Fruit fly (Drosophila melanogaster) whole organism, prepupa: ENCODE measurements around the gene CG10280.

ENCODE experiments used
- Blimp-1 ChIP-seq: fragments of 200-800 bp; sonication (Bioruptor generic); optimal IDR thresholded peaks from 3 replicates; lab custom pipeline; 2017; ENCODE audit warnings: missing biosample characterization, missing genetic modification characterization, mild to moderate bottlenecking, moderate library complexity, missing genetic modification reagents
- CG10631 ChIP-seq: fragments of 200-800 bp; sonication (Bioruptor generic); optimal IDR thresholded peaks from 2 replicates; lab custom pipeline; 2016; ENCODE audit warnings: missing biosample characterization, missing genetic modification characterization
- CG10669 ChIP-seq: fragments of 200-800 bp; sonication (Bioruptor generic); optimal IDR thresholded peaks from 3 replicates; lab custom pipeline; 2018; ENCODE audit warnings: missing biosample characterization, mild to moderate bottlenecking, missing genetic modification characterization, moderate library complexity
- CG11762 ChIP-seq: fragments of 200-800 bp; sonication (Bioruptor generic); optimal IDR thresholded peaks from 3 replicates; lab custom pipeline; 2016; ENCODE audit warnings: missing biosample characterization, missing genetic modification characterization; ENCODE audit not compliant: insufficient read depth
- CG11902 ChIP-seq: fragments of 200-800 bp; sonication (Bioruptor generic); optimal IDR thresholded peaks from 3 replicates; lab custom pipeline; 2016; ENCODE audit warnings: missing biosample characterization, missing genetic modification characterization
- CG15336 ChIP-seq: fragments of 200-800 bp; sonication (Bioruptor generic); IDR thresholded peaks from 2 replicates; pipeline ENCODE4 v1.3.6; 2022; ENCODE audit warnings: missing biosample characterization, missing genetic modification characterization
- CG1621 ChIP-seq: fragments of 200-800 bp; sonication (Bioruptor generic); optimal IDR thresholded peaks from 3 replicates; lab custom pipeline; 2018; ENCODE audit warnings: missing biosample characterization, mild to moderate bottlenecking, missing genetic modification characterization
- CG16779 ChIP-seq: fragments of 200-800 bp; sonication (Bioruptor generic); optimal IDR thresholded peaks from 3 replicates; lab custom pipeline; 2017; ENCODE audit warnings: missing biosample characterization, mild to moderate bottlenecking, missing genetic modification characterization
- CG3032 ChIP-seq: fragments of 200-800 bp; optimal IDR thresholded peaks from 2 replicates; lab custom pipeline; 2019; ENCODE audit warnings: missing biosample characterization, mild to moderate bottlenecking, missing genetic modification characterization, moderate library complexity
- CG31627 ChIP-seq: fragments of 200-800 bp; sonication (Bioruptor generic); optimal IDR thresholded peaks from 3 replicates; lab custom pipeline; 2016; ENCODE audit warnings: missing biosample characterization, missing genetic modification characterization
- CG32006 ChIP-seq: fragments of 200-800 bp; sonication (Bioruptor generic); optimal IDR thresholded peaks from 3 replicates; lab custom pipeline; 2017; ENCODE audit warnings: missing biosample characterization, mild to moderate bottlenecking, missing genetic modification characterization
- CG34406 ChIP-seq: fragments of 200-800 bp; sonication (Bioruptor generic); optimal IDR thresholded peaks from 3 replicates; lab custom pipeline; 2016; ENCODE audit warnings: missing biosample characterization, missing genetic modification characterization
- CG3919 ChIP-seq: fragments of 200-800 bp; sonication (Bioruptor generic); optimal IDR thresholded peaks from 3 replicates; lab custom pipeline; 2016; ENCODE audit warnings: missing biosample characterization, missing genetic modification characterization
- CG4318 ChIP-seq: fragments of 200-800 bp; sonication (Bioruptor generic); optimal IDR thresholded peaks from 3 replicates; lab custom pipeline; 2017; ENCODE audit warnings: missing biosample characterization, mild to moderate bottlenecking, missing genetic modification characterization
- CG6163 ChIP-seq: fragments of 200-800 bp; sonication (Bioruptor generic); IDR thresholded peaks from 3 replicates; pipeline ENCODE4 v1.3.6; 2022; ENCODE audit warnings: missing biosample characterization, missing genetic modification characterization
- CG6276 ChIP-seq: fragments of 200-800 bp; sonication (Bioruptor generic); optimal IDR thresholded peaks from 2 replicates; lab custom pipeline; 2017; ENCODE audit warnings: missing biosample characterization, mild to moderate bottlenecking, missing genetic modification characterization
- CG6792 ChIP-seq: fragments of 200-800 bp; sonication (Bioruptor generic); optimal IDR thresholded peaks from 3 replicates; lab custom pipeline; 2016; ENCODE audit warnings: missing biosample characterization, missing genetic modification characterization
- CG6808 ChIP-seq: fragments of 200-800 bp; sonication (Bioruptor generic); optimal IDR thresholded peaks from 3 replicates; lab custom pipeline; 2017; ENCODE audit warnings: missing biosample characterization, missing genetic modification characterization, mild to moderate bottlenecking, moderate library complexity, missing genetic modification reagents
- CG7368 ChIP-seq: fragments of 200-800 bp; sonication (Bioruptor generic); optimal IDR thresholded peaks from 3 replicates; lab custom pipeline; 2016; ENCODE audit warnings: missing biosample characterization, missing genetic modification characterization
- CG8319 ChIP-seq: fragments of 200-800 bp; sonication (Bioruptor generic); optimal IDR thresholded peaks from 3 replicates; lab custom pipeline; 2016; ENCODE audit warnings: missing biosample characterization, missing genetic modification characterization
- CG8632 ChIP-seq: fragments of 200-800 bp; sonication (Bioruptor generic); optimal IDR thresholded peaks from 3 replicates; lab custom pipeline; 2016; ENCODE audit warnings: missing biosample characterization, missing genetic modification characterization
- CG9139 ChIP-seq: fragments of 200-800 bp; sonication (Bioruptor generic); optimal IDR thresholded peaks from 3 replicates; lab custom pipeline; 2017; ENCODE audit warnings: missing biosample characterization, mild to moderate bottlenecking, missing genetic modification characterization
- Eip78C ChIP-seq: fragments of 200-800 bp; sonication (Bioruptor generic); peaks from one replicate; lab custom pipeline; 2016; ENCODE audit warnings: missing biosample characterization, missing genetic modification characterization
- Eip93F ChIP-seq: fragments of 200-800 bp; sonication (Bioruptor generic); optimal IDR thresholded peaks from 2 replicates; lab custom pipeline; 2016; ENCODE audit warnings: missing biosample characterization, mild to moderate bottlenecking, missing genetic modification characterization
- Ets21C ChIP-seq: fragments of 200-800 bp; sonication (Bioruptor generic); optimal IDR thresholded peaks from 3 replicates; lab custom pipeline; 2016; ENCODE audit warnings: missing biosample characterization, missing genetic modification characterization
- Gug ChIP-seq: fragments of 200-800 bp; sonication (Bioruptor generic); IDR thresholded peaks from 2 replicates; pipeline ENCODE4 v1.3.6; 2022; ENCODE audit warnings: missing biosample characterization, missing genetic modification characterization
- Hr38 ChIP-seq: sonication (Bioruptor generic); optimal IDR thresholded peaks from 2 replicates; lab custom pipeline; 2016; ENCODE audit warnings: missing biosample characterization, missing genetic modification characterization
- Hr39 ChIP-seq: fragments of 200-800 bp; sonication (Bioruptor generic); optimal IDR thresholded peaks from 2 replicates; lab custom pipeline; 2016; ENCODE audit warnings: missing biosample characterization, missing genetic modification characterization
- Hr4 ChIP-seq: fragments of 200-800 bp; sonication (Bioruptor generic); optimal IDR thresholded peaks from 3 replicates; lab custom pipeline; 2016; ENCODE audit warnings: missing biosample characterization, missing genetic modification characterization
- Lpt ChIP-seq: fragments of 200-800 bp; sonication (Bioruptor generic); optimal IDR thresholded peaks from 3 replicates; lab custom pipeline; 2016; ENCODE audit warnings: missing biosample characterization, missing genetic modification characterization
- Met ChIP-seq: fragments of 200-800 bp; sonication (Bioruptor generic); optimal IDR thresholded peaks from 3 replicates; lab custom pipeline; 2016; ENCODE audit warnings: missing biosample characterization, missing genetic modification characterization
- OdsH ChIP-seq: fragments of 200-800 bp; sonication (Bioruptor generic); optimal IDR thresholded peaks from 3 replicates; lab custom pipeline; 2016; ENCODE audit warnings: missing biosample characterization, missing genetic modification characterization
- Smox ChIP-seq: fragments of 200-800 bp; sonication (Bioruptor generic); optimal IDR thresholded peaks from 3 replicates; lab custom pipeline; 2016; ENCODE audit warnings: missing biosample characterization, missing genetic modification characterization
- Sox102F ChIP-seq: fragments of 200-800 bp; sonication (Bioruptor generic); optimal IDR thresholded peaks from 2 replicates; lab custom pipeline; 2016; ENCODE audit warnings: missing biosample characterization, mild to moderate bottlenecking, missing genetic modification characterization
- Sox14 ChIP-seq: fragments of 200-800 bp; sonication (Bioruptor generic); optimal IDR thresholded peaks from 3 replicates; lab custom pipeline; 2016; ENCODE audit warnings: missing biosample characterization, missing genetic modification characterization
- Sox15 ChIP-seq: fragments of 200-800 bp; sonication (Bioruptor generic); optimal IDR thresholded peaks from 3 replicates; lab custom pipeline; 2016; ENCODE audit warnings: missing biosample characterization, missing genetic modification characterization
- achi ChIP-seq: fragments of 200-800 bp; sonication (Bioruptor generic); optimal IDR thresholded peaks from 3 replicates; lab custom pipeline; 2016; ENCODE audit warnings: missing biosample characterization, missing genetic modification characterization
- cyc ChIP-seq: fragments of 200-800 bp; sonication (Bioruptor generic); optimal IDR thresholded peaks from 3 replicates; lab custom pipeline; 2016; ENCODE audit warnings: missing biosample characterization, missing genetic modification characterization
- dac ChIP-seq: fragments of 200-800 bp; sonication (Bioruptor generic); optimal IDR thresholded peaks from 2 replicates; lab custom pipeline; 2017; ENCODE audit warnings: missing biosample characterization, mild to moderate bottlenecking, missing genetic modification characterization
- dsx ChIP-seq: fragments of 200-800 bp; optimal IDR thresholded peaks from 3 replicates; lab custom pipeline; 2019; ENCODE audit warnings: missing biosample characterization, mild to moderate bottlenecking, missing genetic modification characterization, moderate library complexity; ENCODE audit not compliant: poor library complexity, severe bottlenecking
- eg ChIP-seq: fragments of 200-800 bp; sonication (Bioruptor generic); IDR thresholded peaks from 3 replicates; pipeline ENCODE4 v1.3.6; 2022; ENCODE audit warnings: missing biosample characterization, missing genetic modification characterization
- esn ChIP-seq: fragments of 200-800 bp; sonication (Bioruptor generic); optimal IDR thresholded peaks from 2 replicates; lab custom pipeline; 2016; ENCODE audit warnings: missing biosample characterization, mild to moderate bottlenecking, missing genetic modification characterization, moderate library complexity
- fd59A ChIP-seq: fragments of 200-800 bp; sonication (Bioruptor generic); optimal IDR thresholded peaks from 2 replicates; lab custom pipeline; 2017; ENCODE audit warnings: missing biosample characterization, mild to moderate bottlenecking, missing genetic modification characterization, missing genetic modification reagents
- fkh ChIP-seq: fragments of 200-800 bp; sonication (Bioruptor generic); optimal IDR thresholded peaks from 3 replicates; lab custom pipeline; 2017; ENCODE audit warnings: missing biosample characterization, mild to moderate bottlenecking, missing genetic modification characterization, moderate library complexity
- lz ChIP-seq: fragments of 200-800 bp; sonication (Bioruptor generic); optimal IDR thresholded peaks from 3 replicates; lab custom pipeline; 2016; ENCODE audit warnings: missing biosample characterization, missing genetic modification characterization
- net ChIP-seq: fragments of 200-800 bp; sonication (Bioruptor generic); optimal IDR thresholded peaks from 3 replicates; lab custom pipeline; 2016; ENCODE audit warnings: missing biosample characterization, missing genetic modification characterization
- pdm3 ChIP-seq: fragments of 200-800 bp; sonication (Bioruptor generic); optimal IDR thresholded peaks from 3 replicates; lab custom pipeline; 2016; ENCODE audit warnings: missing biosample characterization, missing genetic modification characterization
- salr ChIP-seq, 2 experiments: fragments of 200-800 bp; sonication (Bioruptor generic); optimal IDR thresholded peaks; 3 replicates each; lab custom pipeline; 2016 to 2018; ENCODE audit warnings: missing biosample characterization in 2 of 2, missing genetic modification characterization in 2 of 2, mild to moderate bottlenecking in 1 of 2
- spab ChIP-seq: fragments of 200-800 bp; sonication (Bioruptor generic); optimal IDR thresholded peaks from 2 replicates; lab custom pipeline; 2017; ENCODE audit warnings: missing biosample characterization, mild to moderate bottlenecking, missing genetic modification characterization, missing genetic modification reagents
- ss ChIP-seq, 2 experiments: fragments of 200-800 bp; sonication (Bioruptor generic); optimal IDR thresholded peaks; 2 replicates in 1 of 2; 3 replicates in 1 of 2; lab custom pipeline; 2017 to 2018; ENCODE audit warnings: mild to moderate bottlenecking in 2 of 2, missing biosample characterization in 2 of 2, missing genetic modification characterization in 2 of 2, moderate library complexity in 1 of 2
- topi ChIP-seq: fragments of 200-800 bp; sonication (Bioruptor generic); optimal IDR thresholded peaks from 3 replicates; lab custom pipeline; 2016; ENCODE audit warnings: missing biosample characterization, missing genetic modification characterization
- vri ChIP-seq: fragments of 200-800 bp; sonication (Bioruptor generic); optimal IDR thresholded peaks from 3 replicates; lab custom pipeline; 2016; ENCODE audit warnings: missing biosample characterization, mild to moderate bottlenecking, missing genetic modification characterization

The CG10280 gene

dm6 chr3R:5998235-5998666, 13.5 kb downstream of the CG10280 start:
- no peak; the same call in 2 of the 3 replicates for TF ChIP-seq CG6163 (GFP tag; lab: Robert Waterston, UW)
- TF ChIP-seq CG8632 = no peak
- TF ChIP-seq fd59A (GFP tag; lab: Kevin White, UChicago) = peak; percentile 2
- TF ChIP-seq CG15336 (GFP tag; lab: Robert Waterston, UW) = no peak
- no peak for TF ChIP-seq CG34406 (GFP tag; lab: Kevin White, UChicago)
- TF ChIP-seq CG10669 (GFP tag; lab: Kevin White, UChicago) = peak; percentile 10
- TF ChIP-seq CG10631 (GFP tag; lab: Kevin White, UChicago) = peak; percentile 13
- no peak for TF ChIP-seq CG6276 (GFP tag; lab: Kevin White, UChicago)
- TF ChIP-seq cyc (GFP tag; lab: Kevin White, UChicago) = peak; percentile 16
- TF ChIP-seq Hr39 = peak; percentile 20
- peak; percentile 7 for TF ChIP-seq topi (GFP tag; lab: Kevin White, UChicago)
- TF ChIP-seq Hr4 (GFP tag; lab: Kevin White, UChicago) = peak; percentile 34
- no peak for TF ChIP-seq net
- peak; percentile 9 for TF ChIP-seq Sox102F (GFP tag; lab: Kevin White, UChicago)
- TF ChIP-seq esn (GFP tag; lab: Kevin White, UChicago) = peak; percentile 39
- no peak for TF ChIP-seq CG9139 (GFP tag; lab: Kevin White, UChicago)
- TF ChIP-seq OdsH (GFP tag; lab: Kevin White, UChicago) = peak; percentile 49
- no peak for TF ChIP-seq Eip93F
- TF ChIP-seq CG8319 (GFP tag; lab: Kevin White, UChicago) = no peak
- no peak for TF ChIP-seq Lpt (GFP tag; lab: Kevin White, UChicago)
- TF ChIP-seq vri = no peak
- no peak for TF ChIP-seq salr (GFP tag; optimal IDR thresholded peaks at IDR 0.05; lab: Kevin White, UChicago)
- TF ChIP-seq Sox15 (GFP tag; lab: Kevin White, UChicago) = no peak
- TF ChIP-seq Smox (GFP tag; lab: Kevin White, UChicago) = peak; percentile 10
- peak; percentile 57 for TF ChIP-seq CG32006 (GFP tag; lab: Kevin White, UChicago)
- TF ChIP-seq pdm3 = peak; percentile 33
- no peak for TF ChIP-seq dsx (GFP tag; lab: Kevin White, UChicago)
- no peak for TF ChIP-seq lz (GFP tag; lab: Kevin White, UChicago)
- TF ChIP-seq CG3919 (GFP tag; lab: Kevin White, UChicago) = peak; percentile 43
- TF ChIP-seq CG6792 (GFP tag; lab: Kevin White, UChicago) = no peak
- TF ChIP-seq CG4318 = peak; percentile 2
- TF ChIP-seq CG16779 (tag; lab: Kevin White, UChicago) = no peak
- TF ChIP-seq Met (GFP tag; lab: Kevin White, UChicago) = peak; percentile 42
- no peak for TF ChIP-seq CG11902 (GFP tag; lab: Kevin White, UChicago)
- no peak for TF ChIP-seq CG6808 (GFP tag; lab: Kevin White, UChicago)
- TF ChIP-seq fkh (GFP tag; lab: Kevin White, UChicago) = no peak
- TF ChIP-seq Gug (GFP tag; lab: Robert Waterston, UW) = no peak
- TF ChIP-seq CG1621 (tag; lab: Kevin White, UChicago) = no peak
- peak; percentile 35 for TF ChIP-seq Sox14 (GFP tag; lab: Kevin White, UChicago)
- no peak for TF ChIP-seq CG11762
- peak; percentile 35 for TF ChIP-seq CG31627 (GFP tag; lab: Kevin White, UChicago)
- no peak for TF ChIP-seq Ets21C (GFP tag; lab: Kevin White, UChicago)
- TF ChIP-seq CG3032 = no peak
- TF ChIP-seq Blimp-1 (GFP tag; lab: Kevin White, UChicago) = no peak
- no peak for TF ChIP-seq Hr38 (GFP tag; lab: Kevin White, UChicago)
- TF ChIP-seq eg (GFP tag; lab: Robert Waterston, UW) = no peak
- peak; percentile 80 for TF ChIP-seq Eip78C (GFP tag; lab: Kevin White, UChicago)
- no peak for TF ChIP-seq spab (GFP tag; lab: Kevin White, UChicago)
- no peak for TF ChIP-seq CG7368 (GFP tag; lab: Kevin White, UChicago)
- no peak for TF ChIP-seq ss (GFP tag; optimal IDR thresholded peaks at IDR 0.05; lab: Kevin White, UChicago)
- no peak for TF ChIP-seq dac (GFP tag; lab: Kevin White, UChicago)
- TF ChIP-seq achi (GFP tag; lab: Kevin White, UChicago) = peak; percentile 29
